Worm (Caenorhabditis elegans) whole organism, L3 larva: ENCODE data around the gene grl-25.

Experiments
- R02D3.7 ChIP-seq: fragments of 150-350 bp; optimal IDR thresholded peaks from 2 replicates; lab custom pipeline; 2014; ENCODE audit warnings: missing biosample characterization, missing genetic modification characterization
- ZK546.5 ChIP-seq: sonication (generic microtip); optimal IDR thresholded peaks from 2 replicates; lab custom pipeline; 2017; ENCODE audit warnings: missing biosample characterization, missing genetic modification characterization
- aly-2 ChIP-seq: fragments of 150-350 bp; optimal IDR thresholded peaks from 2 replicates; lab custom pipeline; 2014; ENCODE audit warnings: missing biosample characterization, missing genetic modification characterization
- ama-1 ChIP-seq: fragments of 150-350 bp; optimal IDR thresholded peaks from 2 replicates; lab custom pipeline; 2018
- ceh-16 ChIP-seq: sonication (generic microtip); optimal IDR thresholded peaks from 2 replicates; lab custom pipeline; 2017; ENCODE audit warnings: missing biosample characterization, missing genetic modification characterization
- ceh-28 ChIP-seq: fragments of 150-350 bp; optimal IDR thresholded peaks from 2 replicates; lab custom pipeline; 2014; ENCODE audit warnings: missing biosample characterization, missing genetic modification reagents, missing genetic modification characterization
- ceh-82 ChIP-seq: fragments of 150-350 bp; optimal IDR thresholded peaks from 2 replicates; lab custom pipeline; 2014; ENCODE audit warnings: missing biosample characterization, missing genetic modification characterization
- ceh-9 ChIP-seq: sonication (generic microtip); optimal IDR thresholded peaks from 2 replicates; lab custom pipeline; 2018; ENCODE audit warnings: missing biosample characterization, missing genetic modification characterization
- daf-12 ChIP-seq: fragments of 150-350 bp; optimal IDR thresholded peaks from 2 replicates; lab custom pipeline; 2014; ENCODE audit warnings: missing biosample characterization, missing genetic modification reagents, missing genetic modification characterization
- egl-27 ChIP-seq: sonication (generic microtip); optimal IDR thresholded peaks from 4 replicates; lab custom pipeline; 2017; ENCODE audit warnings: missing biosample characterization, missing genetic modification reagents, missing genetic modification characterization
- egl-5 ChIP-seq: fragments of 150-350 bp; optimal IDR thresholded peaks from 2 replicates; lab custom pipeline; 2017; ENCODE audit warnings: missing biosample characterization, missing genetic modification reagents, missing genetic modification characterization, inconsistent platforms
- elt-1 ChIP-seq: fragments of 150-350 bp; optimal IDR thresholded peaks from 2 replicates; lab custom pipeline; 2014; ENCODE audit warnings: missing biosample characterization, missing genetic modification characterization
- elt-2 ChIP-seq: sonication (generic microtip); optimal IDR thresholded peaks from 2 replicates; lab custom pipeline; 2016; ENCODE audit warnings: missing genetic modification reagents, mild to moderate bottlenecking, missing genetic modification characterization, missing compliant biosample characterization
- elt-3 ChIP-seq, 3 experiments: fragments of 150-350 bp in 1 of 3; sonication (generic microtip) in 2 of 3; optimal IDR thresholded peaks; 2 replicates in 2 of 3; 4 replicates in 1 of 3; lab custom pipeline; 2014 to 2017; ENCODE audit warnings: missing biosample characterization in 3 of 3, missing genetic modification characterization in 3 of 3
- eor-1 ChIP-seq, 2 experiments: fragments of 150-350 bp; optimal IDR thresholded peaks; 2 replicates each; lab custom pipeline; 2014 to 2018; ENCODE audit warnings: missing biosample characterization in 2 of 2, missing genetic modification characterization in 2 of 2
- fkh-10 ChIP-seq: sonication (generic microtip); optimal IDR thresholded peaks from 2 replicates; lab custom pipeline; 2017; ENCODE audit warnings: missing biosample characterization, missing genetic modification reagents, missing genetic modification characterization
- fkh-2 ChIP-seq: fragments of 150-350 bp; optimal IDR thresholded peaks from 2 replicates; lab custom pipeline; 2014; ENCODE audit warnings: missing biosample characterization, missing genetic modification reagents, missing genetic modification characterization
- fos-1 ChIP-seq: fragments of 150-350 bp; optimal IDR thresholded peaks from 2 replicates; lab custom pipeline; 2014; ENCODE audit warnings: missing biosample characterization, missing genetic modification characterization
- hmg-11 ChIP-seq: sonication (generic microtip); optimal IDR thresholded peaks from 2 replicates; lab custom pipeline; 2016; ENCODE audit warnings: missing genetic modification characterization, missing compliant biosample characterization
- jun-1 ChIP-seq: fragments of 150-350 bp; optimal IDR thresholded peaks from 2 replicates; lab custom pipeline; 2014; ENCODE audit warnings: missing biosample characterization, missing genetic modification reagents, missing genetic modification characterization
- lin-15B ChIP-seq: fragments of 150-350 bp; optimal IDR thresholded peaks from 2 replicates; lab custom pipeline; 2014; ENCODE audit warnings: missing biosample characterization, missing genetic modification characterization
- lin-39 ChIP-seq: fragments of 150-350 bp; optimal IDR thresholded peaks from 2 replicates; lab custom pipeline; 2018; ENCODE audit warnings: missing biosample characterization, missing genetic modification reagents, missing genetic modification characterization
- lsy-12 ChIP-seq: sonication (generic microtip); optimal IDR thresholded peaks from 2 replicates; lab custom pipeline; 2016; ENCODE audit warnings: mild to moderate bottlenecking, missing genetic modification characterization, missing compliant biosample characterization
- mdl-1 ChIP-seq: fragments of 150-350 bp; optimal IDR thresholded peaks from 2 replicates; lab custom pipeline; 2014; ENCODE audit warnings: missing biosample characterization, missing genetic modification characterization
- mml-1 ChIP-seq: fragments of 150-350 bp; sonication (generic microtip); optimal IDR thresholded peaks from 3 replicates; lab custom pipeline; 2014; ENCODE audit warnings: missing biosample characterization, missing genetic modification characterization
- nfya-1 ChIP-seq: sonication (generic microtip); optimal IDR thresholded peaks from 2 replicates; lab custom pipeline; 2017; ENCODE audit warnings: missing genetic modification characterization, mild to moderate bottlenecking, missing compliant biosample characterization, antibody characterized with exemption, moderate library complexity; ENCODE audit not compliant: insufficient read depth
- nhr-11 ChIP-seq: fragments of 150-350 bp; optimal IDR thresholded peaks from 2 replicates; lab custom pipeline; 2014; ENCODE audit warnings: missing biosample characterization, missing genetic modification characterization
- nhr-12 ChIP-seq: fragments of 150-350 bp; optimal IDR thresholded peaks from 2 replicates; lab custom pipeline; 2014; ENCODE audit warnings: missing biosample characterization, missing genetic modification characterization
- nhr-23 ChIP-seq: fragments of 150-350 bp; optimal IDR thresholded peaks from 2 replicates; lab custom pipeline; 2014; ENCODE audit warnings: missing biosample characterization, missing genetic modification reagents, missing genetic modification characterization
- nhr-237 ChIP-seq: fragments of 150-350 bp; optimal IDR thresholded peaks from 2 replicates; lab custom pipeline; 2014; ENCODE audit warnings: missing biosample characterization, missing genetic modification characterization
- nhr-25 ChIP-seq: sonication (generic microtip); optimal IDR thresholded peaks from 2 replicates; lab custom pipeline; 2017; ENCODE audit warnings: missing biosample characterization, missing genetic modification characterization
- nhr-28 ChIP-seq: fragments of 150-350 bp; optimal IDR thresholded peaks from 2 replicates; lab custom pipeline; 2014; ENCODE audit warnings: missing biosample characterization, missing genetic modification characterization
- nhr-43 ChIP-seq: sonication (generic microtip); optimal IDR thresholded peaks from 2 replicates; lab custom pipeline; 2016; ENCODE audit warnings: mild to moderate bottlenecking, missing genetic modification characterization, missing compliant biosample characterization; ENCODE audit not compliant: poor library complexity, severe bottlenecking
- nhr-67 ChIP-seq: fragments of 150-350 bp; optimal IDR thresholded peaks from 2 replicates; lab custom pipeline; 2014; ENCODE audit warnings: missing biosample characterization, missing genetic modification characterization
- nhr-76 ChIP-seq: fragments of 150-350 bp; sonication (generic microtip); optimal IDR thresholded peaks from 5 replicates; lab custom pipeline; 2014; ENCODE audit warnings: missing biosample characterization, missing genetic modification characterization
- nhr-77 ChIP-seq: fragments of 150-350 bp; optimal IDR thresholded peaks from 2 replicates; lab custom pipeline; 2014; ENCODE audit warnings: missing biosample characterization, missing genetic modification characterization
- pha-4 ChIP-seq: fragments of 150-350 bp; optimal IDR thresholded peaks from 2 replicates; lab custom pipeline; 2014; ENCODE audit warnings: missing biosample characterization, missing genetic modification reagents, missing genetic modification characterization
- pqm-1 ChIP-seq: fragments of 150-350 bp; optimal IDR thresholded peaks from 2 replicates; lab custom pipeline; 2017; ENCODE audit warnings: missing biosample characterization, missing genetic modification characterization, inconsistent platforms
- sea-2 ChIP-seq: fragments of 150-350 bp; sonication (generic microtip); optimal IDR thresholded peaks from 4 replicates; lab custom pipeline; 2014; ENCODE audit warnings: missing biosample characterization, missing genetic modification reagents, missing genetic modification characterization
- skn-1 ChIP-seq: fragments of 150-350 bp; optimal IDR thresholded peaks from 2 replicates; lab custom pipeline; 2014; ENCODE audit warnings: missing biosample characterization, missing genetic modification characterization
- snpc-4 ChIP-seq: fragments of 150-350 bp; optimal IDR thresholded peaks from 2 replicates; lab custom pipeline; 2014; ENCODE audit warnings: missing biosample characterization, missing genetic modification characterization
- tbx-2 ChIP-seq: sonication (generic microtip); optimal IDR thresholded peaks from 2 replicates; lab custom pipeline; 2016; ENCODE audit warnings: mild to moderate bottlenecking, missing genetic modification characterization, missing compliant biosample characterization
- unc-39 ChIP-seq: sonication (generic microtip); optimal IDR thresholded peaks from 4 replicates; lab custom pipeline; 2017; ENCODE audit warnings: missing biosample characterization, missing genetic modification characterization
- unc-62 ChIP-seq: fragments of 150-350 bp; sonication (generic microtip); optimal IDR thresholded peaks from 4 replicates; lab custom pipeline; 2014; ENCODE audit warnings: missing biosample characterization, missing genetic modification reagents, missing genetic modification characterization
- zag-1 ChIP-seq: fragments of 150-350 bp; optimal IDR thresholded peaks from 2 replicates; lab custom pipeline; 2014; ENCODE audit warnings: missing biosample characterization, missing genetic modification characterization
- ztf-11 ChIP-seq: fragments of 150-350 bp; optimal IDR thresholded peaks from 2 replicates; lab custom pipeline; 2014; ENCODE audit warnings: missing biosample characterization, missing genetic modification characterization
- ztf-4 ChIP-seq: fragments of 150-350 bp; optimal IDR thresholded peaks from 2 replicates; lab custom pipeline; 2014; ENCODE audit warnings: missing biosample characterization, missing genetic modification characterization

Gene grl-25

DNA sequence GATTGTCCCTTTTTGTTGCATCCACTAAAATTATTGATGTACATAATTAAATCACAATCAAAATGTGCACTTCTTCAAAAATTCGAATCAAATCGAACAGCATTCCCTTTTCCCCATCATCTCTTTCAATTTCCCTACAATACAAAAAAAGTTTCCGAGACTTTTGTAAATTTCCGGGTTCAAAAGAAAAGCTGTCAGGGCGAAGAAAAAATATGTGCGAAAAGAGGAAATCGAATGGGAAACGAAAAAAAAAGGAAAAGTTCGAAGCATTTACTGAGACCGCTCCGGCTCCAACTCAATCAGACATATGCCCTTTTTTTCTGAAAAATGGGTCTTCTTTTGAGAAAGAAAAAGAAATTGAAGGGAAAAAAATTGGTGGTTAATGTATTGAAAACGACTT is 12.9 kb upstream of the grl-25 start:
- TF ChIP-seq fkh-10 (peak; percentile 56), ceh-28 (tag; lab: Kevin White, UChicago) (no peak)

DNA sequence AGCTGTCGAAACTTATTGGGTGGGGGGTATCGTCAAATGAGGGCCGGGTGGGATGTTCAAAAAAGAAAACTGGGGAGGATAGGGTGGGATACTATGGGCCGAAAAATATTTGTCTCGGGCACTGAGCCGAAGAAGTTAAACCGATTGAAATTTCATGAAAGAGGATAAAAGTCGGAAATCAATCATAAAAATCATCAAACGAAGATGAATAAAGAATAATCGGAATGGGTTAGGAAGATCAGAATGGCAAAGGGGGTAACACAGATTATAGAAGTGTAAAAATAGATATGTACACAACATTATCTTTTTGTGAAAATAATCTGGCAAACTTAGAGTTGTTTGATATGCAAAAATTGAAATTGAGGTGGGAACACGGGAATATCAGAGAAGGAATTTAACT is 6.6 kb upstream of the grl-25 start:
- TF ChIP-seq nhr-77 (tag; lab: Kevin White, UChicago) (no peak), elt-2 (tag; lab: Kevin White, UChicago) (no peak), nhr-237 (tag; lab: Kevin White, UChicago) (no peak)
- TF ChIP-seq, all 47 proteins: peak for 0

DNA sequence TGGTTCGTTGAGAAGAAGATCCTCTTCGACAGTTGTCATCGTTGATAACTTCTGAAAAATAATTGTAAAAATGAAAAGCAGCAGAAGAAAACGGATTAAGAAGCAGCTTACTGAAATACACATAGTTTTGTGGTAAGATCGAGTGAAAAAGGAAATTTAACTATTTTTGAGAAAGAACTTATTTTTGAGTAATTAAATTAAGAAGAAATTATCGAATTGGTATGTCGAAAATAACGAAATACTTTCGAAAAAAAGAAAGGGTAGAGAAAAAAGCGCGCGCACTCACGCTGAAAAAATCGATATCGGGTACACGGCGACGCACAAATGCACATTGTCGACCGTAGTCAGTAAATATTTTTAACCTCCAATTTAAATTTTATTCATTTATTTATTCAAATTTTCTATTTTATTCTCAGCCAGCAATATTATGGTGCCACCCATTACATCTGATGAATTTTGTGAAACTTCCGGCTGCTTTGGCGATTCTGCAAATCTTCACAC is 5.9 kb upstream of the grl-25 start, which contains the start of the genes ZK643.5 and ZK643.2:
Gene ZK643.5 (minus strand): TSS at position 51 of the 501 bp plus-strand sequence.
Gene ZK643.2 (plus strand): TSS at position 395 of the 501 bp plus-strand sequence.
- TF ChIP-seq lin-39 (tag; lab: Kevin White, UChicago) (no peak), eor-1 (tag; optimal IDR thresholded peaks at IDR 0.05; lab: Kevin White, UChicago) (no peak), nhr-67 (tag; lab: Kevin White, UChicago) (no peak), nfya-1 (tag; lab: Kevin White, UChicago) (peak; percentile 86), nhr-76 (tag; lab: Kevin White, UChicago) (no peak), nhr-28 (tag; lab: Kevin White, UChicago) (no peak), fkh-10 (no peak), ceh-82 (peak; percentile 11), elt-3 (tag; optimal IDR thresholded peaks at IDR 0.05; lab: Kevin White, UChicago) (no peak), tbx-2 (no peak), nhr-77 (tag; lab: Kevin White, UChicago) (no peak), nhr-12 (tag; lab: Kevin White, UChicago) (no peak), fkh-2 (tag; lab: Kevin White, UChicago) (no peak), unc-62 (GFP tag; lab: Kevin White, UChicago) (no peak), R02D3.7 (tag; lab: Kevin White, UChicago) (peak; percentile 27), nhr-25 (no peak), hmg-11 (tag; lab: Kevin White, UChicago) (peak; percentile 86), pha-4 (peak; percentile 84), lsy-12 (tag; lab: Kevin White, UChicago) (no peak), mdl-1 (tag; lab: Kevin White, UChicago) (no peak), skn-1 (no peak), elt-2 (tag; lab: Kevin White, UChicago) (peak; percentile 14), ZK546.5 (tag; lab: Kevin White, UChicago) (no peak), egl-27 (tag; lab: Kevin White, UChicago) (no peak), elt-1 (tag; lab: Kevin White, UChicago) (no peak), pqm-1 (tag; lab: Kevin White, UChicago) (no peak), aly-2 (tag; lab: Kevin White, UChicago) (no peak), nhr-43 (no peak), ceh-28 (tag; lab: Kevin White, UChicago) (peak; percentile 95), zag-1 (no peak), unc-39 (no peak), daf-12 (tag; lab: Kevin White, UChicago) (no peak), nhr-237 (tag; lab: Kevin White, UChicago) (no peak), sea-2 (no peak), egl-5 (peak; percentile 10), ztf-11 (tag; lab: Kevin White, UChicago) (no peak), lin-15B (tag; lab: Kevin White, UChicago) (peak; percentile 48), jun-1 (tag; lab: Kevin White, UChicago) (no peak), nhr-11 (no peak), ceh-9 (no peak), snpc-4 (tag; lab: Kevin White, UChicago) (peak; percentile 38), ama-1 (no peak), fos-1 (no peak), ztf-4 (no peak), nhr-23 (tag; lab: Kevin White, UChicago) (no peak), mml-1 (tag; lab: Kevin White, UChicago) (no peak), ceh-16 (no peak)
